Fruit fly (Drosophila melanogaster) whole organism, prepupa: ENCODE data around the gene CG2841.
A peak's percentile ranks its signal among the peaks of the same experiment; 100 is the strongest.

Source experiments
- CG11294 ChIP-seq: fragments of 200-800 bp; sonication (Bioruptor generic); IDR thresholded peaks from 2 replicates; pipeline ENCODE4 v1.3.6; 2022; ENCODE audit warnings: missing biosample characterization, missing genetic modification characterization
- CG1621 ChIP-seq: fragments of 200-800 bp; sonication (Bioruptor generic); optimal IDR thresholded peaks from 3 replicates; lab custom pipeline; 2018; ENCODE audit warnings: missing biosample characterization, mild to moderate bottlenecking, missing genetic modification characterization
- CG16779 ChIP-seq: fragments of 200-800 bp; sonication (Bioruptor generic); optimal IDR thresholded peaks from 3 replicates; lab custom pipeline; 2017; ENCODE audit warnings: missing biosample characterization, mild to moderate bottlenecking, missing genetic modification characterization
- CG3032 ChIP-seq: fragments of 200-800 bp; optimal IDR thresholded peaks from 2 replicates; lab custom pipeline; 2019; ENCODE audit warnings: missing biosample characterization, mild to moderate bottlenecking, missing genetic modification characterization, moderate library complexity
- CG32006 ChIP-seq: fragments of 200-800 bp; sonication (Bioruptor generic); optimal IDR thresholded peaks from 3 replicates; lab custom pipeline; 2017; ENCODE audit warnings: missing biosample characterization, mild to moderate bottlenecking, missing genetic modification characterization
- CG6792 ChIP-seq: fragments of 200-800 bp; sonication (Bioruptor generic); optimal IDR thresholded peaks from 3 replicates; lab custom pipeline; 2016; ENCODE audit warnings: missing biosample characterization, missing genetic modification characterization
- dsx ChIP-seq: fragments of 200-800 bp; optimal IDR thresholded peaks from 3 replicates; lab custom pipeline; 2019; ENCODE audit warnings: missing biosample characterization, mild to moderate bottlenecking, missing genetic modification characterization, moderate library complexity; ENCODE audit not compliant: poor library complexity, severe bottlenecking
- esn ChIP-seq: fragments of 200-800 bp; sonication (Bioruptor generic); optimal IDR thresholded peaks from 2 replicates; lab custom pipeline; 2016; ENCODE audit warnings: missing biosample characterization, mild to moderate bottlenecking, missing genetic modification characterization, moderate library complexity
- topi ChIP-seq: fragments of 200-800 bp; sonication (Bioruptor generic); optimal IDR thresholded peaks from 3 replicates; lab custom pipeline; 2016; ENCODE audit warnings: missing biosample characterization, missing genetic modification characterization

- peak; percentile 23 for TF ChIP-seq CG16779
- TF ChIP-seq CG32006: peak; percentile 78
- TF ChIP-seq CG11294 (GFP tag; lab: Robert Waterston, UW): 0 out of 2 replicates have a peak, but pooled peaks have one; percentile 40
- TF ChIP-seq esn: peak; percentile 16
- no peak for TF ChIP-seq topi
- TF ChIP-seq dsx: peak; percentile 65
- peak; percentile 41 for TF ChIP-seq CG1621 (tag; lab: Kevin White, UChicago)
- peak; percentile 57 for TF ChIP-seq CG3032 (tag; lab: Kevin White, UChicago)
- TF ChIP-seq CG6792 (GFP tag; lab: Kevin White, UChicago): peak; percentile 73
Observed at dm6 chrX:2358195-2358594, 8.0 kb downstream of the CG2841 start.
